Fruit fly (Drosophila melanogaster) whole organism, prepupa: ENCODE measurements around the gene CG2059.

Experiments used
- Blimp-1 ChIP-seq: fragments of 200-800 bp; sonication (Bioruptor generic); optimal IDR thresholded peaks from 3 replicates; lab custom pipeline; 2017; ENCODE audit warnings: missing biosample characterization, missing genetic modification characterization, mild to moderate bottlenecking, moderate library complexity, missing genetic modification reagents
- CG10669 ChIP-seq: fragments of 200-800 bp; sonication (Bioruptor generic); optimal IDR thresholded peaks from 3 replicates; lab custom pipeline; 2018; ENCODE audit warnings: missing biosample characterization, mild to moderate bottlenecking, missing genetic modification characterization, moderate library complexity
- CG11294 ChIP-seq: fragments of 200-800 bp; sonication (Bioruptor generic); IDR thresholded peaks from 2 replicates; pipeline ENCODE4 v1.3.6; 2022; ENCODE audit warnings: missing biosample characterization, missing genetic modification characterization
- CG11762 ChIP-seq: fragments of 200-800 bp; sonication (Bioruptor generic); optimal IDR thresholded peaks from 3 replicates; lab custom pipeline; 2016; ENCODE audit warnings: missing biosample characterization, missing genetic modification characterization; ENCODE audit not compliant: insufficient read depth
- CG11902 ChIP-seq: fragments of 200-800 bp; sonication (Bioruptor generic); optimal IDR thresholded peaks from 3 replicates; lab custom pipeline; 2016; ENCODE audit warnings: missing biosample characterization, missing genetic modification characterization
- CG15336 ChIP-seq: fragments of 200-800 bp; sonication (Bioruptor generic); IDR thresholded peaks from 2 replicates; pipeline ENCODE4 v1.3.6; 2022; ENCODE audit warnings: missing biosample characterization, missing genetic modification characterization
- CG1621 ChIP-seq: fragments of 200-800 bp; sonication (Bioruptor generic); optimal IDR thresholded peaks from 3 replicates; lab custom pipeline; 2018; ENCODE audit warnings: missing biosample characterization, mild to moderate bottlenecking, missing genetic modification characterization
- CG16779 ChIP-seq: fragments of 200-800 bp; sonication (Bioruptor generic); optimal IDR thresholded peaks from 3 replicates; lab custom pipeline; 2017; ENCODE audit warnings: missing biosample characterization, mild to moderate bottlenecking, missing genetic modification characterization
- CG3032 ChIP-seq: fragments of 200-800 bp; optimal IDR thresholded peaks from 2 replicates; lab custom pipeline; 2019; ENCODE audit warnings: missing biosample characterization, mild to moderate bottlenecking, missing genetic modification characterization, moderate library complexity
- CG31627 ChIP-seq: fragments of 200-800 bp; sonication (Bioruptor generic); optimal IDR thresholded peaks from 3 replicates; lab custom pipeline; 2016; ENCODE audit warnings: missing biosample characterization, missing genetic modification characterization
- CG32006 ChIP-seq: fragments of 200-800 bp; sonication (Bioruptor generic); optimal IDR thresholded peaks from 3 replicates; lab custom pipeline; 2017; ENCODE audit warnings: missing biosample characterization, mild to moderate bottlenecking, missing genetic modification characterization
- CG34406 ChIP-seq: fragments of 200-800 bp; sonication (Bioruptor generic); optimal IDR thresholded peaks from 3 replicates; lab custom pipeline; 2016; ENCODE audit warnings: missing biosample characterization, missing genetic modification characterization
- CG3919 ChIP-seq: fragments of 200-800 bp; sonication (Bioruptor generic); optimal IDR thresholded peaks from 3 replicates; lab custom pipeline; 2016; ENCODE audit warnings: missing biosample characterization, missing genetic modification characterization
- CG6163 ChIP-seq: fragments of 200-800 bp; sonication (Bioruptor generic); IDR thresholded peaks from 3 replicates; pipeline ENCODE4 v1.3.6; 2022; ENCODE audit warnings: missing biosample characterization, missing genetic modification characterization
- CG6276 ChIP-seq: fragments of 200-800 bp; sonication (Bioruptor generic); optimal IDR thresholded peaks from 2 replicates; lab custom pipeline; 2017; ENCODE audit warnings: missing biosample characterization, mild to moderate bottlenecking, missing genetic modification characterization
- CG6854 ChIP-seq: fragments of 200-800 bp; sonication (Bioruptor generic); optimal IDR thresholded peaks from 2 replicates; lab custom pipeline; 2017; ENCODE audit warnings: missing biosample characterization, mild to moderate bottlenecking, missing genetic modification characterization
- CG7368 ChIP-seq: fragments of 200-800 bp; sonication (Bioruptor generic); optimal IDR thresholded peaks from 3 replicates; lab custom pipeline; 2016; ENCODE audit warnings: missing biosample characterization, missing genetic modification characterization
- CG8119 ChIP-seq: fragments of 200-800 bp; sonication (Bioruptor generic); IDR thresholded peaks from 3 replicates; pipeline ENCODE4 v1.3.6; 2022; ENCODE audit warnings: missing biosample characterization, missing genetic modification characterization
- CG8319 ChIP-seq: fragments of 200-800 bp; sonication (Bioruptor generic); optimal IDR thresholded peaks from 3 replicates; lab custom pipeline; 2016; ENCODE audit warnings: missing biosample characterization, missing genetic modification characterization
- CG8632 ChIP-seq: fragments of 200-800 bp; sonication (Bioruptor generic); optimal IDR thresholded peaks from 3 replicates; lab custom pipeline; 2016; ENCODE audit warnings: missing biosample characterization, missing genetic modification characterization
- Eip75B ChIP-seq: fragments of 200-800 bp; sonication (Bioruptor generic); optimal IDR thresholded peaks from 3 replicates; lab custom pipeline; 2016; ENCODE audit warnings: missing biosample characterization, missing genetic modification characterization
- Eip78C ChIP-seq: fragments of 200-800 bp; sonication (Bioruptor generic); peaks from one replicate; lab custom pipeline; 2016; ENCODE audit warnings: missing biosample characterization, missing genetic modification characterization
- Ets96B ChIP-seq: fragments of 200-800 bp; optimal IDR thresholded peaks from 2 replicates; lab custom pipeline; 2019; ENCODE audit warnings: missing biosample characterization, mild to moderate bottlenecking, missing genetic modification characterization, moderate library complexity
- Gug ChIP-seq: fragments of 200-800 bp; sonication (Bioruptor generic); IDR thresholded peaks from 2 replicates; pipeline ENCODE4 v1.3.6; 2022; ENCODE audit warnings: missing biosample characterization, missing genetic modification characterization
- Hr39 ChIP-seq: fragments of 200-800 bp; sonication (Bioruptor generic); optimal IDR thresholded peaks from 2 replicates; lab custom pipeline; 2016; ENCODE audit warnings: missing biosample characterization, missing genetic modification characterization
- Hr4 ChIP-seq: fragments of 200-800 bp; sonication (Bioruptor generic); optimal IDR thresholded peaks from 3 replicates; lab custom pipeline; 2016; ENCODE audit warnings: missing biosample characterization, missing genetic modification characterization
- Lpt ChIP-seq: fragments of 200-800 bp; sonication (Bioruptor generic); optimal IDR thresholded peaks from 3 replicates; lab custom pipeline; 2016; ENCODE audit warnings: missing biosample characterization, missing genetic modification characterization
- Met ChIP-seq: fragments of 200-800 bp; sonication (Bioruptor generic); optimal IDR thresholded peaks from 3 replicates; lab custom pipeline; 2016; ENCODE audit warnings: missing biosample characterization, missing genetic modification characterization
- OdsH ChIP-seq: fragments of 200-800 bp; sonication (Bioruptor generic); optimal IDR thresholded peaks from 3 replicates; lab custom pipeline; 2016; ENCODE audit warnings: missing biosample characterization, missing genetic modification characterization
- Sox102F ChIP-seq: fragments of 200-800 bp; sonication (Bioruptor generic); optimal IDR thresholded peaks from 2 replicates; lab custom pipeline; 2016; ENCODE audit warnings: missing biosample characterization, mild to moderate bottlenecking, missing genetic modification characterization
- Sox14 ChIP-seq: fragments of 200-800 bp; sonication (Bioruptor generic); optimal IDR thresholded peaks from 3 replicates; lab custom pipeline; 2016; ENCODE audit warnings: missing biosample characterization, missing genetic modification characterization
- Sox15 ChIP-seq: fragments of 200-800 bp; sonication (Bioruptor generic); optimal IDR thresholded peaks from 3 replicates; lab custom pipeline; 2016; ENCODE audit warnings: missing biosample characterization, missing genetic modification characterization
- achi ChIP-seq: fragments of 200-800 bp; sonication (Bioruptor generic); optimal IDR thresholded peaks from 3 replicates; lab custom pipeline; 2016; ENCODE audit warnings: missing biosample characterization, missing genetic modification characterization
- acj6 ChIP-seq: fragments of 200-800 bp; sonication (Bioruptor generic); optimal IDR thresholded peaks from 3 replicates; lab custom pipeline; 2016; ENCODE audit warnings: missing biosample characterization, missing genetic modification characterization
- cyc ChIP-seq: fragments of 200-800 bp; sonication (Bioruptor generic); optimal IDR thresholded peaks from 3 replicates; lab custom pipeline; 2016; ENCODE audit warnings: missing biosample characterization, missing genetic modification characterization
- dac ChIP-seq: fragments of 200-800 bp; sonication (Bioruptor generic); optimal IDR thresholded peaks from 2 replicates; lab custom pipeline; 2017; ENCODE audit warnings: missing biosample characterization, mild to moderate bottlenecking, missing genetic modification characterization
- dsx ChIP-seq: fragments of 200-800 bp; optimal IDR thresholded peaks from 3 replicates; lab custom pipeline; 2019; ENCODE audit warnings: missing biosample characterization, mild to moderate bottlenecking, missing genetic modification characterization, moderate library complexity; ENCODE audit not compliant: poor library complexity, severe bottlenecking
- eg ChIP-seq: fragments of 200-800 bp; sonication (Bioruptor generic); IDR thresholded peaks from 3 replicates; pipeline ENCODE4 v1.3.6; 2022; ENCODE audit warnings: missing biosample characterization, missing genetic modification characterization
- esn ChIP-seq: fragments of 200-800 bp; sonication (Bioruptor generic); optimal IDR thresholded peaks from 2 replicates; lab custom pipeline; 2016; ENCODE audit warnings: missing biosample characterization, mild to moderate bottlenecking, missing genetic modification characterization, moderate library complexity
- fd59A ChIP-seq: fragments of 200-800 bp; sonication (Bioruptor generic); optimal IDR thresholded peaks from 2 replicates; lab custom pipeline; 2017; ENCODE audit warnings: missing biosample characterization, mild to moderate bottlenecking, missing genetic modification characterization, missing genetic modification reagents
- fkh ChIP-seq: fragments of 200-800 bp; sonication (Bioruptor generic); optimal IDR thresholded peaks from 3 replicates; lab custom pipeline; 2017; ENCODE audit warnings: missing biosample characterization, mild to moderate bottlenecking, missing genetic modification characterization, moderate library complexity
- lz ChIP-seq: fragments of 200-800 bp; sonication (Bioruptor generic); optimal IDR thresholded peaks from 3 replicates; lab custom pipeline; 2016; ENCODE audit warnings: missing biosample characterization, missing genetic modification characterization
- net ChIP-seq: fragments of 200-800 bp; sonication (Bioruptor generic); optimal IDR thresholded peaks from 3 replicates; lab custom pipeline; 2016; ENCODE audit warnings: missing biosample characterization, missing genetic modification characterization
- spab ChIP-seq: fragments of 200-800 bp; sonication (Bioruptor generic); optimal IDR thresholded peaks from 2 replicates; lab custom pipeline; 2017; ENCODE audit warnings: missing biosample characterization, mild to moderate bottlenecking, missing genetic modification characterization, missing genetic modification reagents
- ss ChIP-seq, 2 experiments: fragments of 200-800 bp; sonication (Bioruptor generic); optimal IDR thresholded peaks; 2 replicates in 1 of 2; 3 replicates in 1 of 2; lab custom pipeline; 2017 to 2018; ENCODE audit warnings: mild to moderate bottlenecking in 2 of 2, missing biosample characterization in 2 of 2, missing genetic modification characterization in 2 of 2, moderate library complexity in 1 of 2
- svp ChIP-seq: fragments of 200-800 bp; sonication (Bioruptor generic); peaks from one replicate; lab custom pipeline; 2016; ENCODE audit warnings: missing biosample characterization, missing genetic modification characterization
- topi ChIP-seq: fragments of 200-800 bp; sonication (Bioruptor generic); optimal IDR thresholded peaks from 3 replicates; lab custom pipeline; 2016; ENCODE audit warnings: missing biosample characterization, missing genetic modification characterization
- vri ChIP-seq: fragments of 200-800 bp; sonication (Bioruptor generic); optimal IDR thresholded peaks from 3 replicates; lab custom pipeline; 2016; ENCODE audit warnings: missing biosample characterization, mild to moderate bottlenecking, missing genetic modification characterization

The CG2059 gene

dm6 chrX:7299399-7300355 lies 13.5 kb downstream of the CG2059 start (continued):
- TF ChIP-seq vri (GFP tag; lab: Kevin White, UChicago) (peak; percentile 81), fkh (GFP tag; lab: Kevin White, UChicago) (peak; percentile 50), CG34406 (peak; percentile 56), CG3919 (peak; percentile 67), CG6276 (GFP tag; lab: Kevin White, UChicago) (peak; percentile 69), CG15336 (peak; percentile 69), achi (peak; percentile 63), Hr4 (GFP tag; lab: Kevin White, UChicago) (peak; percentile 67), ss (GFP tag; optimal IDR thresholded peaks at IDR 0.05; lab: Kevin White, UChicago) (peak in 1 of 2 experiments; percentile 45), Hr39 (GFP tag; lab: Kevin White, UChicago) (peak; percentile 68)
- TF ChIP-seq, all 60 proteins: peak for 50

- TF ChIP-seq topi (GFP tag; lab: Kevin White, UChicago), result peak; percentile 19
- TF ChIP-seq Blimp-1 (GFP tag; lab: Kevin White, UChicago), result peak; percentile 24
- TF ChIP-seq esn (GFP tag; lab: Kevin White, UChicago), result peak; percentile 47
- peak; percentile 32 for TF ChIP-seq Gug (GFP tag; lab: Robert Waterston, UW)
- peak; percentile 83 for TF ChIP-seq dsx (GFP tag; lab: Kevin White, UChicago)
- TF ChIP-seq Ets96B (tag; lab: Kevin White, UChicago), result peak; percentile 49
- peak; percentile 51 for TF ChIP-seq acj6 (GFP tag; lab: Kevin White, UChicago)
- TF ChIP-seq CG16779 (tag; lab: Kevin White, UChicago), result no peak
- TF ChIP-seq fd59A, result peak; percentile 59
- no peak for TF ChIP-seq Eip75B (GFP tag; lab: Kevin White, UChicago)
- peak; percentile 11 for TF ChIP-seq CG7368 (GFP tag; lab: Kevin White, UChicago)
- peak; percentile 42 for TF ChIP-seq spab
- TF ChIP-seq net (GFP tag; lab: Kevin White, UChicago), result peak; percentile 44
- TF ChIP-seq CG3032, result peak; percentile 62
- TF ChIP-seq CG8319 (GFP tag; lab: Kevin White, UChicago), result no peak
- TF ChIP-seq Lpt (GFP tag; lab: Kevin White, UChicago), result no peak
- peak; percentile 13; the same call in 1 of the 2 replicates for TF ChIP-seq CG15336
- no peak for TF ChIP-seq dac
- TF ChIP-seq CG11762 (GFP tag; lab: Kevin White, UChicago), result no peak
- no peak for TF ChIP-seq CG8632
- TF ChIP-seq OdsH, result no peak
- TF ChIP-seq Eip78C, result peak; percentile 86
- TF ChIP-seq ss (GFP tag; optimal IDR thresholded peaks at IDR 0.05; lab: Kevin White, UChicago), result no peak
- TF ChIP-seq CG6163 (GFP tag; lab: Robert Waterston, UW), result peak; percentile 63
- peak; percentile 39 for TF ChIP-seq CG32006
- TF ChIP-seq Met (GFP tag; lab: Kevin White, UChicago), result peak; percentile 38
- TF ChIP-seq lz (GFP tag; lab: Kevin White, UChicago), result peak; percentile 21
- TF ChIP-seq svp (GFP tag; lab: Kevin White, UChicago), result no peak
- no peak for TF ChIP-seq CG11902 (GFP tag; lab: Kevin White, UChicago)
- TF ChIP-seq cyc, result peak; percentile 19
- TF ChIP-seq CG10669 (GFP tag; lab: Kevin White, UChicago), result peak; percentile 58
- TF ChIP-seq CG6854 (GFP tag; lab: Kevin White, UChicago), result no peak
- TF ChIP-seq fkh (GFP tag; lab: Kevin White, UChicago), result no peak
- TF ChIP-seq CG8119 (GFP tag; lab: Robert Waterston, UW), result 0 out of 3 replicates have a peak, but pooled peaks have one; percentile 25
- TF ChIP-seq Sox102F (GFP tag; lab: Kevin White, UChicago), result no peak
- TF ChIP-seq CG1621 (tag; lab: Kevin White, UChicago), result peak; percentile 9
- peak; percentile 33 for TF ChIP-seq CG31627 (GFP tag; lab: Kevin White, UChicago)
- TF ChIP-seq Sox15 (GFP tag; lab: Kevin White, UChicago), result no peak
- TF ChIP-seq Sox14, result peak; percentile 27
- TF ChIP-seq CG3919, result peak; percentile 48
- TF ChIP-seq eg (GFP tag; lab: Robert Waterston, UW), result peak; percentile 44; the same call in 1 of the 3 replicates
- peak; percentile 28 for TF ChIP-seq CG11294 (GFP tag; lab: Robert Waterston, UW)
These were observed 14.2 kb downstream of the CG2059 start for dm6 chrX:7300356-7300721.
